Worm (Caenorhabditis elegans): ENCODE measurements around the gene ZK546.2.

ce11 chrII:4934954-4935353, 10.9 kb upstream of the ZK546.2 start, which contains the start of gene gst-30:
- no peak for TF ChIP-seq ref-2 (tag; optimal IDR thresholded peaks at IDR 0.05)
- TF ChIP-seq sox-4 (tag; optimal IDR thresholded peaks at IDR 0.05) = no peak
